Worm (Caenorhabditis elegans) whole organism, L1 larva: Measurements from ENCODE around the gene T24C12.3.

Source experiments
- C16A3.4 ChIP-seq: fragments of 150-350 bp; optimal IDR thresholded peaks from 2 replicates; lab custom pipeline; 2014; ENCODE audit warnings: missing biosample characterization, missing genetic modification characterization
- F16B12.6 ChIP-seq: fragments of 150-350 bp; optimal IDR thresholded peaks from 2 replicates; lab custom pipeline; 2014; ENCODE audit warnings: missing biosample characterization, missing genetic modification characterization
- aha-1 ChIP-seq: fragments of 150-350 bp; optimal IDR thresholded peaks from 2 replicates; lab custom pipeline; 2014; ENCODE audit warnings: missing biosample characterization, missing genetic modification characterization
- aly-2 ChIP-seq: fragments of 150-350 bp; optimal IDR thresholded peaks from 2 replicates; lab custom pipeline; 2014; ENCODE audit warnings: missing biosample characterization, missing genetic modification characterization
- blmp-1 ChIP-seq: fragments of 150-350 bp; optimal IDR thresholded peaks from 2 replicates; lab custom pipeline; 2014; ENCODE audit warnings: missing biosample characterization, missing genetic modification characterization
- ceh-8 ChIP-seq: fragments of 200-800 bp; sonication (Bioruptor generic); optimal IDR thresholded peaks from 2 replicates; lab custom pipeline; 2018; ENCODE audit warnings: mild to moderate bottlenecking, missing genetic modification characterization, moderate library complexity, missing compliant biosample characterization
- ceh-90 ChIP-seq: sonication (generic microtip); optimal IDR thresholded peaks from 2 replicates; lab custom pipeline; 2016; ENCODE audit warnings: missing genetic modification characterization, missing compliant biosample characterization
- dsc-1 ChIP-seq: sonication (generic microtip); optimal IDR thresholded peaks from 2 replicates; lab custom pipeline; 2016; ENCODE audit warnings: mild to moderate bottlenecking, missing genetic modification characterization, missing compliant biosample characterization
- efl-1 ChIP-seq, 4 experiments: fragments of 150-350 bp; optimal IDR thresholded peaks in 3 of 4; peaks in 1 of 4; 1 replicate in 1 of 4; 2 replicates in 3 of 4; lab custom pipeline; 2014; ENCODE audit warnings: missing biosample characterization in 2 of 4, missing genetic modification characterization in 2 of 4, missing genetic modification reagents in 2 of 4
- egl-27 ChIP-seq, 2 experiments: fragments of 150-350 bp in 1 of 2; sonication (generic microtip); optimal IDR thresholded peaks; 3 replicates each; lab custom pipeline; 2017 to 2018; ENCODE audit warnings: missing biosample characterization in 2 of 2, missing genetic modification characterization in 2 of 2, missing genetic modification reagents in 2 of 2
- elt-2 ChIP-seq: sonication (generic microtip); optimal IDR thresholded peaks from 2 replicates; lab custom pipeline; 2016; ENCODE audit warnings: missing genetic modification characterization, mild to moderate bottlenecking, inconsistent platforms, missing compliant biosample characterization, missing genetic modification reagents
- elt-3 ChIP-seq, 6 experiments: fragments of 150-350 bp in 1 of 6; sonication (generic microtip); optimal IDR thresholded peaks; 2 replicates each; lab custom pipeline; 2017 to 2018; ENCODE audit warnings: missing biosample characterization in 6 of 6, missing genetic modification characterization in 6 of 6, inconsistent platforms in 1 of 6
- ets-5 ChIP-seq: fragments of 200-800 bp; sonication (Bioruptor generic); IDR thresholded peaks from 2 replicates; pipeline ENCODE4 v1.3.6; 2022; ENCODE audit warnings: missing genetic modification characterization, missing compliant biosample characterization
- fkh-4 ChIP-seq: sonication (generic microtip); optimal IDR thresholded peaks from 2 replicates; lab custom pipeline; 2016; ENCODE audit warnings: missing compliant biosample characterization, missing genetic modification characterization, borderline replicate concordance
- fos-1 ChIP-seq: fragments of 150-350 bp; optimal IDR thresholded peaks from 2 replicates; lab custom pipeline; 2014; ENCODE audit warnings: missing biosample characterization, missing genetic modification characterization
- grh-1 ChIP-seq: fragments of 200-800 bp; sonication (Bioruptor generic); IDR thresholded peaks from 2 replicates; pipeline ENCODE4 v1.3.6; 2022; ENCODE audit warnings: missing genetic modification reagents, missing genetic modification characterization, missing compliant biosample characterization
- hlh-4 ChIP-seq: sonication (generic microtip); optimal IDR thresholded peaks from 2 replicates; lab custom pipeline; 2016; ENCODE audit warnings: mild to moderate bottlenecking, missing genetic modification characterization, missing compliant biosample characterization
- hpl-2 ChIP-seq: fragments of 150-350 bp; optimal IDR thresholded peaks from 2 replicates; lab custom pipeline; 2014; ENCODE audit warnings: missing biosample characterization, missing genetic modification reagents, missing genetic modification characterization
- irx-1 ChIP-seq: sonication (generic microtip); optimal IDR thresholded peaks from 2 replicates; lab custom pipeline; 2016; ENCODE audit warnings: missing genetic modification characterization, missing compliant biosample characterization
- jun-1 ChIP-seq: fragments of 150-350 bp; optimal IDR thresholded peaks from 2 replicates; lab custom pipeline; 2014; ENCODE audit warnings: missing biosample characterization, missing genetic modification reagents, missing genetic modification characterization
- lin-13 ChIP-seq: fragments of 150-350 bp; optimal IDR thresholded peaks from 2 replicates; lab custom pipeline; 2014; ENCODE audit warnings: missing biosample characterization, missing genetic modification reagents, missing genetic modification characterization
- lin-14 ChIP-seq: fragments of 200-800 bp; sonication (Bioruptor generic); optimal IDR thresholded peaks from 2 replicates; lab custom pipeline; 2018; ENCODE audit warnings: mild to moderate bottlenecking, missing genetic modification characterization, moderate library complexity, missing compliant biosample characterization
- lir-3 ChIP-seq: sonication (generic microtip); optimal IDR thresholded peaks from 2 replicates; lab custom pipeline; 2016; ENCODE audit warnings: mild to moderate bottlenecking, missing genetic modification characterization, moderate library complexity, missing compliant biosample characterization; ENCODE audit not compliant: poor library complexity
- mdl-1 ChIP-seq, 2 experiments: fragments of 150-350 bp; optimal IDR thresholded peaks; 2 replicates each; lab custom pipeline; 2014 to 2017; ENCODE audit warnings: missing biosample characterization in 2 of 2, missing genetic modification characterization in 2 of 2, inconsistent platforms in 1 of 2
- mef-2 ChIP-seq: fragments of 150-350 bp; optimal IDR thresholded peaks from 2 replicates; lab custom pipeline; 2014; ENCODE audit warnings: missing biosample characterization, missing genetic modification characterization
- nhr-11 ChIP-seq: fragments of 150-350 bp; optimal IDR thresholded peaks from 2 replicates; lab custom pipeline; 2014; ENCODE audit warnings: missing biosample characterization, missing genetic modification characterization
- nhr-47 ChIP-seq: sonication (generic microtip); optimal IDR thresholded peaks from 2 replicates; lab custom pipeline; 2016; ENCODE audit warnings: mild to moderate bottlenecking, missing genetic modification characterization, moderate library complexity, missing compliant biosample characterization
- nhr-71 ChIP-seq: sonication (generic microtip); optimal IDR thresholded peaks from 2 replicates; lab custom pipeline; 2016; ENCODE audit warnings: mild to moderate bottlenecking, missing genetic modification characterization, moderate library complexity, missing compliant biosample characterization
- nhr-76 ChIP-seq: sonication (generic microtip); optimal IDR thresholded peaks from 2 replicates; lab custom pipeline; 2017; ENCODE audit warnings: missing biosample characterization, missing genetic modification characterization
- nhr-84 ChIP-seq: sonication (generic microtip); optimal IDR thresholded peaks from 2 replicates; lab custom pipeline; 2017; ENCODE audit warnings: missing biosample characterization, missing genetic modification characterization
- nhr-85 ChIP-seq: sonication (generic microtip); peaks from one replicate; lab custom pipeline; 2016; ENCODE audit warnings: missing genetic modification characterization, inconsistent platforms, missing compliant biosample characterization
- pag-3 ChIP-seq: sonication (generic microtip); optimal IDR thresholded peaks from 2 replicates; lab custom pipeline; 2017; ENCODE audit warnings: missing genetic modification characterization, mild to moderate bottlenecking, missing compliant biosample characterization, antibody characterized with exemption, borderline replicate concordance; ENCODE audit not compliant: insufficient read depth
- pax-3 ChIP-seq: fragments of 200-800 bp; sonication (Bioruptor generic); optimal IDR thresholded peaks from 2 replicates; lab custom pipeline; 2018; ENCODE audit warnings: mild to moderate bottlenecking, missing genetic modification characterization, moderate library complexity, missing compliant biosample characterization
- pqm-1 ChIP-seq: sonication (generic microtip); optimal IDR thresholded peaks from 3 replicates; lab custom pipeline; 2017; ENCODE audit warnings: missing biosample characterization, missing genetic modification characterization
- rnt-1 ChIP-seq: sonication (generic microtip); optimal IDR thresholded peaks from 2 replicates; lab custom pipeline; 2016; ENCODE audit warnings: mild to moderate bottlenecking, missing genetic modification characterization, moderate library complexity, missing compliant biosample characterization
- skn-1 ChIP-seq: fragments of 150-350 bp; optimal IDR thresholded peaks from 2 replicates; lab custom pipeline; 2014; ENCODE audit warnings: missing biosample characterization, missing genetic modification characterization
- snpc-4 ChIP-seq: fragments of 150-350 bp; optimal IDR thresholded peaks from 2 replicates; lab custom pipeline; 2014; ENCODE audit warnings: missing biosample characterization, missing genetic modification characterization
- sup-37 ChIP-seq: fragments of 200-800 bp; sonication (Bioruptor generic); optimal IDR thresholded peaks from 2 replicates; lab custom pipeline; 2018; ENCODE audit warnings: mild to moderate bottlenecking, missing genetic modification characterization, missing compliant biosample characterization
- unc-130 ChIP-seq: fragments of 150-350 bp; optimal IDR thresholded peaks from 2 replicates; lab custom pipeline; 2017; ENCODE audit warnings: missing biosample characterization, missing genetic modification characterization, inconsistent platforms
- unc-30 ChIP-seq: sonication (generic microtip); optimal IDR thresholded peaks from 2 replicates; lab custom pipeline; 2017; ENCODE audit warnings: missing biosample characterization, missing genetic modification characterization
- unc-62 ChIP-seq: fragments of 150-350 bp; optimal IDR thresholded peaks from 2 replicates; lab custom pipeline; 2014; ENCODE audit warnings: missing biosample characterization, missing genetic modification reagents, missing genetic modification characterization
- unc-86 ChIP-seq: sonication (generic microtip); optimal IDR thresholded peaks from 2 replicates; lab custom pipeline; 2016; ENCODE audit warnings: missing genetic modification characterization, missing compliant biosample characterization
- unc-98 ChIP-seq: fragments of 200-800 bp; sonication (Bioruptor generic); IDR thresholded peaks from 2 replicates; pipeline ENCODE4 v1.3.6; 2022; ENCODE audit warnings: missing genetic modification characterization, missing compliant biosample characterization
- zip-4 ChIP-seq: fragments of 200-800 bp; sonication (Bioruptor generic); optimal IDR thresholded peaks from 2 replicates; lab custom pipeline; 2018; ENCODE audit warnings: mild to moderate bottlenecking, missing genetic modification characterization, moderate library complexity, missing compliant biosample characterization
- ztf-11 ChIP-seq, 2 experiments: sonication (generic microtip); optimal IDR thresholded peaks; 2 replicates each; lab custom pipeline; 2016 to 2017; ENCODE audit warnings: missing genetic modification characterization in 2 of 2, missing biosample characterization in 1 of 2, missing compliant biosample characterization in 1 of 2
- ztf-4 ChIP-seq: fragments of 150-350 bp; optimal IDR thresholded peaks from 2 replicates; lab custom pipeline; 2014; ENCODE audit warnings: missing biosample characterization, missing genetic modification characterization

The T24C12.3 gene

ce11 chrX:2203760-2204159 lies at the start of gene T24C12.3:
TSS of gene T24C12.3 (minus strand) at chrX:2203893.
- TF ChIP-seq efl-1 (optimal IDR thresholded peaks at IDR 0.05; lab: Kevin White, UChicago) (no peak), efl-1 (GFP tag; optimal IDR thresholded peaks at IDR 0.05 in 1 of 2; lab: Kevin White, UChicago) (peak in 1 of 2 experiments; percentile 12), elt-2 (tag; lab: Kevin White, UChicago) (peak; percentile 79), zip-4 (GFP tag; lab: Kevin White, UChicago) (no peak), mdl-1 (tag; optimal IDR thresholded peaks at IDR 0.05; lab: Kevin White, UChicago) (no peak), lin-14 (GFP tag; lab: Kevin White, UChicago) (peak; percentile 35), pqm-1 (tag; lab: Kevin White, UChicago) (peak; percentile 87), nhr-85 (tag; lab: Kevin White, UChicago) (peak; percentile 25), elt-3 (tag; optimal IDR thresholded peaks at IDR 0.05; lab: Kevin White, UChicago) (peak in 1 of 6 experiments; percentile 61)
- TF ChIP-seq, all 84 proteins: peak for 6

DNA sequence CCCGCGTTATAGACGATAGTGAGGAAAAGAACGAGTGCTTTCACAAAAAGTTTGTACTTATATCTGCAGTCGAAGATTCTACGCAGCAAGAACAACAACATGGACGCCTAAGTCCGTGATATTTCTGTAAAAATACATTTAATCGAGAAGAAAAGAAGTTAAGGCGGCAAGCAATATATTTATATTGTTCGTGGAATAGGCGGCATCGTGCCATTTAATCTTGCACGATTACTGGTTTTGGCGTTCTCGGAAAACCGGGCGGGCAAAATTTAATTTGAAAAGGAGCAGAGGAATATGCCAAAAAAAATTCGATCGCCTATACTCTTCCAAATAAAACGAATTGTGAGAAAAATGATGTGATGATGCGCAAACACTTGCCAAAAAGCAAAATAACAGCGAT lies 43.2 kb upstream of the T24C12.3 start, which contains the start of gene AH9.1:
Gene AH9.1, minus strand, starts transcription at position 101 of the 400 bp plus-strand sequence.
- TF ChIP-seq lir-3 (tag; lab: Kevin White, UChicago) (no peak), pag-3 (no peak), ceh-90 (tag; lab: Kevin White, UChicago) (no peak), nhr-47 (tag; lab: Kevin White, UChicago) (no peak), fkh-4 (tag; lab: Kevin White, UChicago) (no peak), nhr-76 (tag; lab: Kevin White, UChicago) (no peak), unc-86 (no peak), lin-14 (GFP tag; lab: Kevin White, UChicago) (no peak), unc-98 (no peak), fos-1 (no peak), aha-1 (tag; lab: Kevin White, UChicago) (no peak), ceh-8 (GFP tag; lab: Kevin White, UChicago) (no peak), snpc-4 (no peak), zip-4 (GFP tag; lab: Kevin White, UChicago) (no peak), C16A3.4 (tag; lab: Kevin White, UChicago) (no peak), ets-5 (no peak), blmp-1 (tag; lab: Kevin White, UChicago) (no peak), sup-37 (no peak), hpl-2 (GFP tag; lab: Kevin White, UChicago) (no peak)

ce11 chrX:2242568-2243185 lies 39.0 kb upstream of the T24C12.3 start, which contains the start of gene rpl-11.2:
TSS of gene rpl-11.2 (minus strand) at chrX:2242618.
- TF ChIP-seq unc-62 = no peak
- TF ChIP-seq nhr-11 (tag; lab: Kevin White, UChicago) = peak; percentile 94
- TF ChIP-seq nhr-85 (tag; lab: Kevin White, UChicago) = peak; percentile 99
- TF ChIP-seq hlh-4 (tag; lab: Kevin White, UChicago) = no peak
- TF ChIP-seq nhr-71 = peak; percentile 99
- peak; percentile 90 for TF ChIP-seq blmp-1 (tag; lab: Kevin White, UChicago)
- TF ChIP-seq nhr-47 (tag; lab: Kevin White, UChicago) = peak; percentile 98
- TF ChIP-seq unc-130 (tag; lab: Kevin White, UChicago) = peak; percentile 99
- TF ChIP-seq ceh-8 (GFP tag; lab: Kevin White, UChicago) = peak; percentile 87
- TF ChIP-seq egl-27 (tag; optimal IDR thresholded peaks at IDR 0.05; lab: Kevin White, UChicago) = peak; percentile 60 to 88
- TF ChIP-seq lin-13 (GFP tag; lab: Kevin White, UChicago) = peak; percentile 98
- peak; percentile 99 for TF ChIP-seq skn-1 (tag; lab: Kevin White, UChicago)
- peak; percentile 83 for TF ChIP-seq elt-2 (tag; lab: Kevin White, UChicago)
- peak; percentile 20 for TF ChIP-seq nhr-84
- TF ChIP-seq ztf-11 (tag; optimal IDR thresholded peaks at IDR 0.05; lab: Kevin White, UChicago) = peak in 1 of 2 experiments; percentile 92
- peak; percentile 97 for TF ChIP-seq rnt-1 (tag; lab: Kevin White, UChicago)
- TF ChIP-seq grh-1 (GFP tag; lab: Robert Waterston, UW) = peak; percentile 93
- TF ChIP-seq unc-30 = no peak
- TF ChIP-seq F16B12.6 = peak; percentile 68
- peak; percentile 94 for TF ChIP-seq irx-1 (tag; lab: Kevin White, UChicago)
- peak; percentile 94 for TF ChIP-seq ztf-4 (tag; lab: Kevin White, UChicago)
- TF ChIP-seq mef-2 = peak; percentile 92
- peak; percentile 90 to 96 for TF ChIP-seq efl-1 (optimal IDR thresholded peaks at IDR 0.05; lab: Kevin White, UChicago)
- TF ChIP-seq efl-1 (GFP tag; optimal IDR thresholded peaks at IDR 0.05 in 1 of 2; lab: Kevin White, UChicago) = peak; percentile 72 to 98
- peak; percentile 95 to 99 (median 96) for TF ChIP-seq elt-3 (tag; optimal IDR thresholded peaks at IDR 0.05; lab: Kevin White, UChicago)
- peak; percentile 97 for TF ChIP-seq jun-1 (tag; lab: Kevin White, UChicago)
- peak; percentile 97 for TF ChIP-seq dsc-1 (tag; lab: Kevin White, UChicago)
- peak; percentile 89 for TF ChIP-seq pax-3
- peak; percentile 87 for TF ChIP-seq lir-3 (tag; lab: Kevin White, UChicago)
- peak; percentile 98 for TF ChIP-seq pag-3
- peak; percentile 91 for TF ChIP-seq aly-2
